Fruit fly (Drosophila melanogaster) S2 (cell line): ENCODE results near the gene CG10650.

Source experiments
- CG8478 ChIP-seq: fragments of >200 bp; optimal IDR thresholded peaks from 2 replicates; lab custom pipeline; 2018
- CTCF ChIP-seq, 2 experiments: fragments of >200 bp; optimal IDR thresholded peaks; 2 replicates each; lab custom pipeline; 2018

- no peak for TF ChIP-seq CG8478 (lab: Kevin White, UChicago)
- TF ChIP-seq CTCF (optimal IDR thresholded peaks at IDR 0.05; lab: Kevin White, UChicago) = no peak
These were observed 3.5 kb downstream of the CG10650 start, which contains the start of gene CG46465 for dm6 chr2L:18992196-18992595.
